Fruit fly (Drosophila melanogaster) whole organism, embryonic: Measurements from ENCODE around the gene nop5.
A peak's percentile ranks its signal among the peaks of the same experiment; 100 is the strongest.

Source experiments
- Abd-B ChIP-seq: fragments of 200-800 bp; sonication (Bioruptor generic); optimal IDR thresholded peaks from 2 replicates; lab custom pipeline; 2018; ENCODE audit warnings: missing biosample characterization, mild to moderate bottlenecking, missing genetic modification characterization, moderate library complexity
- Atf3 ChIP-seq: fragments of 200-800 bp; sonication (Bioruptor generic); optimal IDR thresholded peaks from 3 replicates; lab custom pipeline; 2016; ENCODE audit warnings: missing biosample characterization, missing genetic modification characterization
- Awh ChIP-seq: fragments of 200-800 bp; sonication (Bioruptor generic); IDR thresholded peaks from 2 replicates; pipeline ENCODE4, ENCODE4 v1.3.6; 2022; ENCODE audit warnings: missing biosample characterization, missing genetic modification characterization
- B-H1 ChIP-seq: fragments of 200-800 bp; sonication (Bioruptor generic); IDR thresholded peaks from 3 replicates; pipeline ENCODE4 v1.3.6; 2022; ENCODE audit warnings: missing biosample characterization, missing genetic modification characterization
- BEAF-32 ChIP-seq: fragments of 200-800 bp; sonication (Bioruptor generic); optimal IDR thresholded peaks from 3 replicates; lab custom pipeline; 2017; ENCODE audit warnings: missing biosample characterization, missing genetic modification characterization, mild to moderate bottlenecking, moderate library complexity, missing genetic modification reagents
- BtbVII ChIP-seq: fragments of 200-800 bp; sonication (Bioruptor generic); optimal IDR thresholded peaks from 3 replicates; lab custom pipeline; 2017; ENCODE audit warnings: missing biosample characterization, mild to moderate bottlenecking, missing genetic modification characterization
- CG10366 ChIP-seq: fragments of 200-800 bp; sonication (Bioruptor generic); IDR thresholded peaks from 2 replicates; pipeline ENCODE4 v1.3.6; 2022; ENCODE audit warnings: missing biosample characterization, missing genetic modification characterization
- CG10654 ChIP-seq: fragments of 200-800 bp; sonication (Bioruptor generic); optimal IDR thresholded peaks from 2 replicates; lab custom pipeline; 2016; ENCODE audit warnings: missing biosample characterization, missing genetic modification characterization
- CG10959 ChIP-seq: fragments of 200-800 bp; sonication (Bioruptor generic); IDR thresholded peaks from 2 replicates; pipeline ENCODE4 v1.3.6; 2022; ENCODE audit warnings: missing biosample characterization, missing genetic modification characterization
- CG11723 ChIP-seq: fragments of 200-800 bp; sonication (Bioruptor generic); optimal IDR thresholded peaks from 2 replicates; lab custom pipeline; 2017; ENCODE audit warnings: missing biosample characterization, mild to moderate bottlenecking, missing genetic modification characterization
- CG14441 ChIP-seq: fragments of 200-800 bp; sonication (Bioruptor generic); IDR thresholded peaks from 2 replicates; pipeline ENCODE4 v1.3.6; 2022; ENCODE audit warnings: missing biosample characterization, missing genetic modification characterization
- CG15269 ChIP-seq: fragments of 200-800 bp; sonication (Bioruptor generic); optimal IDR thresholded peaks from 2 replicates; lab custom pipeline; 2018; ENCODE audit warnings: missing biosample characterization, mild to moderate bottlenecking, missing genetic modification characterization, moderate library complexity
- CG1529 ChIP-seq: fragments of 200-800 bp; sonication (Bioruptor generic); optimal IDR thresholded peaks from 3 replicates; lab custom pipeline; 2018; ENCODE audit warnings: missing biosample characterization, missing genetic modification characterization
- CG1602 ChIP-seq: fragments of 200-800 bp; sonication (Bioruptor generic); optimal IDR thresholded peaks from 3 replicates; lab custom pipeline; 2016; ENCODE audit warnings: missing biosample characterization, missing genetic modification characterization
- CG17328 ChIP-seq: fragments of 200-800 bp; sonication (Bioruptor generic); IDR thresholded peaks from 2 replicates; pipeline ENCODE4 v1.3.6; 2022; ENCODE audit warnings: missing biosample characterization, missing genetic modification characterization
- CG17802 ChIP-seq: fragments of 200-800 bp; sonication (Bioruptor generic); optimal IDR thresholded peaks from 2 replicates; lab custom pipeline; 2018; ENCODE audit warnings: missing biosample characterization, mild to moderate bottlenecking, missing genetic modification characterization, moderate library complexity
- CG2202 ChIP-seq: fragments of 200-800 bp; sonication (Bioruptor generic); optimal IDR thresholded peaks from 2 replicates; lab custom pipeline; 2018; ENCODE audit warnings: missing biosample characterization, mild to moderate bottlenecking, missing genetic modification characterization
- CG2712 ChIP-seq: fragments of 200-800 bp; optimal IDR thresholded peaks from 3 replicates; lab custom pipeline; 2019; ENCODE audit warnings: missing biosample characterization, mild to moderate bottlenecking, missing genetic modification characterization, moderate library complexity
- CG30431 ChIP-seq: fragments of 200-800 bp; sonication (Bioruptor generic); optimal IDR thresholded peaks from 2 replicates; lab custom pipeline; 2017; ENCODE audit warnings: missing biosample characterization, missing genetic modification characterization
- CG31224 ChIP-seq: fragments of 200-800 bp; sonication (Bioruptor generic); IDR thresholded peaks from 2 replicates; pipeline ENCODE4 v1.3.6; 2022; ENCODE audit warnings: missing biosample characterization, missing genetic modification characterization
- CG31441 ChIP-seq: fragments of 200-800 bp; sonication (Bioruptor generic); IDR thresholded peaks from 2 replicates; pipeline ENCODE4 v1.3.6; 2022; ENCODE audit warnings: missing biosample characterization, missing genetic modification characterization
- CG43689 ChIP-seq: fragments of 200-800 bp; sonication (Bioruptor generic); IDR thresholded peaks from 2 replicates; pipeline ENCODE4 v1.3.6; 2022; ENCODE audit warnings: missing biosample characterization, missing genetic modification characterization
- CG5180 ChIP-seq: fragments of 200-800 bp; sonication (Bioruptor generic); optimal IDR thresholded peaks from 3 replicates; lab custom pipeline; 2017; ENCODE audit warnings: missing biosample characterization, missing genetic modification characterization, mild to moderate bottlenecking, moderate library complexity, missing genetic modification reagents
- CG8359 ChIP-seq: fragments of 200-800 bp; sonication (Bioruptor generic); optimal IDR thresholded peaks from 2 replicates; lab custom pipeline; 2017; ENCODE audit warnings: missing biosample characterization, mild to moderate bottlenecking, missing genetic modification characterization, borderline replicate concordance
- CTCF ChIP-seq: fragments of 200-800 bp; sonication (Bioruptor generic); optimal IDR thresholded peaks from 2 replicates; lab custom pipeline; 2017; ENCODE audit warnings: missing biosample characterization, mild to moderate bottlenecking, missing genetic modification characterization, moderate library complexity
- CrebB ChIP-seq: fragments of 200-800 bp; sonication (Bioruptor generic); optimal IDR thresholded peaks from 3 replicates; lab custom pipeline; 2018; ENCODE audit warnings: missing biosample characterization, mild to moderate bottlenecking, missing genetic modification characterization
- D ChIP-seq, 2 experiments: fragments of 200-800 bp in 1 of 2; fragments of >200 bp in 1 of 2; sonication (Bioruptor generic) in 1 of 2; optimal IDR thresholded peaks; 2 replicates in 1 of 2; 3 replicates in 1 of 2; lab custom pipeline; 2017; ENCODE audit warnings: mild to moderate bottlenecking in 1 of 2, missing biosample characterization in 1 of 2, missing genetic modification characterization in 1 of 2, missing genetic modification reagents in 1 of 2
- D19A ChIP-seq: fragments of 200-800 bp; optimal IDR thresholded peaks from 3 replicates; lab custom pipeline; 2019; ENCODE audit warnings: missing biosample characterization, mild to moderate bottlenecking, missing genetic modification characterization, moderate library complexity
- Dfd ChIP-seq, 2 experiments: fragments of >200 bp; optimal IDR thresholded peaks; 2 replicates each; lab custom pipeline; 2017; ENCODE audit warnings: missing biosample characterization in 2 of 2, missing genetic modification characterization in 2 of 2
- HHEX ChIP-seq: fragments of 200-800 bp; sonication (Bioruptor generic); optimal IDR thresholded peaks from 3 replicates; lab custom pipeline; 2017; ENCODE audit warnings: missing biosample characterization, mild to moderate bottlenecking, missing genetic modification characterization, missing genetic modification reagents
- Max ChIP-seq: fragments of 200-800 bp; sonication (Bioruptor generic); optimal IDR thresholded peaks from 2 replicates; lab custom pipeline; 2016; ENCODE audit warnings: missing biosample characterization, mild to moderate bottlenecking, missing genetic modification characterization
- Mrtf ChIP-seq: fragments of 200-800 bp; sonication (Bioruptor generic); IDR thresholded peaks from 3 replicates; pipeline ENCODE4 v1.3.6; 2022; ENCODE audit warnings: missing biosample characterization, missing genetic modification characterization
- Opbp ChIP-seq: fragments of 200-800 bp; sonication (Bioruptor generic); IDR thresholded peaks from 3 replicates; pipeline ENCODE4 v1.3.6; 2022; ENCODE audit warnings: missing biosample characterization, missing genetic modification characterization; ENCODE audit not compliant: partially characterized antibody
- Side ChIP-seq: fragments of 200-800 bp; sonication (Bioruptor generic); optimal IDR thresholded peaks from 2 replicates; lab custom pipeline; 2016; ENCODE audit warnings: missing biosample characterization, missing genetic modification characterization
- Sox102F ChIP-seq: fragments of 200-800 bp; sonication (Bioruptor generic); optimal IDR thresholded peaks from 2 replicates; lab custom pipeline; 2018; ENCODE audit warnings: missing biosample characterization, mild to moderate bottlenecking, missing genetic modification characterization, moderate library complexity
- Ssrp ChIP-seq: fragments of 200-800 bp; sonication (Bioruptor generic); optimal IDR thresholded peaks from 2 replicates; lab custom pipeline; 2018; ENCODE audit warnings: missing biosample characterization, mild to moderate bottlenecking, missing genetic modification characterization, moderate library complexity
- Stat92E ChIP-seq, 3 experiments: fragments of >200 bp in 2 of 3; fragments of 200-800 bp in 1 of 3; sonication (Bioruptor generic) in 1 of 3; optimal IDR thresholded peaks; 2 replicates each; lab custom pipeline; 2017 to 2019; ENCODE audit warnings: missing biosample characterization in 3 of 3, missing genetic modification characterization in 3 of 3, mild to moderate bottlenecking in 1 of 3, moderate library complexity in 1 of 3
- ash1 ChIP-seq: fragments of 200-800 bp; sonication (Bioruptor generic); optimal IDR thresholded peaks from 2 replicates; lab custom pipeline; 2018; ENCODE audit warnings: missing biosample characterization, mild to moderate bottlenecking, missing genetic modification characterization
- br ChIP-seq: fragments of >200 bp; optimal IDR thresholded peaks from 2 replicates; lab custom pipeline; 2017
- crc ChIP-seq: fragments of 200-800 bp; sonication (Bioruptor generic); optimal IDR thresholded peaks from 2 replicates; lab custom pipeline; 2016; ENCODE audit warnings: missing biosample characterization, missing genetic modification characterization
- fd3F ChIP-seq: fragments of 200-800 bp; sonication (Bioruptor generic); optimal IDR thresholded peaks from 2 replicates; lab custom pipeline; 2018; ENCODE audit warnings: missing biosample characterization, mild to moderate bottlenecking, missing genetic modification characterization, moderate library complexity
- fd96Cb ChIP-seq: fragments of 200-800 bp; sonication (Bioruptor generic); optimal IDR thresholded peaks from 2 replicates; lab custom pipeline; 2018; ENCODE audit warnings: missing biosample characterization, mild to moderate bottlenecking, missing genetic modification characterization, moderate library complexity
- gro ChIP-seq: fragments of 200-800 bp; sonication (Bioruptor generic); optimal IDR thresholded peaks from 2 replicates; lab custom pipeline; 2016; ENCODE audit warnings: missing biosample characterization, missing genetic modification characterization
- hkb ChIP-seq, 2 experiments: fragments of 200-800 bp in 1 of 2; fragments of >200 bp in 1 of 2; sonication (Bioruptor generic) in 1 of 2; IDR thresholded peaks in 1 of 2; optimal IDR thresholded peaks in 1 of 2; 2 replicates each; pipeline versions ENCODE4 v1.3.6 to Lab custom; 2017 to 2022; ENCODE audit warnings: missing biosample characterization in 1 of 2, missing genetic modification characterization in 1 of 2
- lab ChIP-seq: fragments of 200-800 bp; sonication (Bioruptor generic); optimal IDR thresholded peaks from 3 replicates; lab custom pipeline; 2017; ENCODE audit warnings: missing biosample characterization, missing genetic modification characterization, mild to moderate bottlenecking, moderate library complexity, missing genetic modification reagents
- nau ChIP-seq: fragments of 200-800 bp; sonication (Bioruptor generic); optimal IDR thresholded peaks from 3 replicates; lab custom pipeline; 2017; ENCODE audit warnings: missing biosample characterization, mild to moderate bottlenecking, missing genetic modification characterization, missing genetic modification reagents
- oc ChIP-seq: fragments of 200-800 bp; sonication (Bioruptor generic); optimal IDR thresholded peaks from 2 replicates; lab custom pipeline; 2018; ENCODE audit warnings: missing biosample characterization, mild to moderate bottlenecking, missing genetic modification characterization, moderate library complexity
- run ChIP-seq: fragments of 200-800 bp; sonication (Bioruptor generic); optimal IDR thresholded peaks from 3 replicates; lab custom pipeline; 2018; ENCODE audit warnings: missing biosample characterization, mild to moderate bottlenecking, missing genetic modification characterization
- seq ChIP-seq: fragments of 200-800 bp; sonication (Bioruptor generic); IDR thresholded peaks from 2 replicates; pipeline ENCODE4 v1.3.6; 2022; ENCODE audit warnings: missing biosample characterization, missing genetic modification characterization
- so ChIP-seq: fragments of 200-800 bp; sonication (Bioruptor generic); IDR thresholded peaks from 3 replicates; pipeline ENCODE4 v1.3.6; 2022; ENCODE audit warnings: missing biosample characterization, missing genetic modification characterization

Gene nop5

dm6 chr2L:6968013-6968517, 49.5 kb upstream of the nop5 start (continued):
- TF ChIP-seq fd96Cb (peak; percentile 5), crc (GFP tag; lab: Kevin White, UChicago) (peak; percentile 28), so (0 out of 3 replicates have a peak, but pooled peaks have one; percentile 37), CG8359 (no peak), Opbp (peak; percentile 76), HHEX (GFP tag; lab: Kevin White, UChicago) (peak; percentile 65), CG14441 (GFP tag; lab: Robert Waterston, UW) (peak; percentile 48; the same call in 1 of the 2 replicates), CTCF (peak; percentile 89), CG1529 (GFP tag; lab: Kevin White, UChicago) (no peak), hkb (optimal IDR thresholded peaks at IDR 0.05; lab: Kevin White, UChicago) (no peak), hkb (GFP tag; IDR thresholded peaks at IDR 0.05; lab: Robert Waterston, UW) (peak; percentile 73), Mrtf (GFP tag; lab: Robert Waterston, UW) (no peak; the same call in 2 of the 3 replicates), Dfd (GFP tag; optimal IDR thresholded peaks at IDR 0.05; lab: Kevin White, UChicago) (no peak), CG15269 (peak; percentile 41), D19A (peak; percentile 32), BEAF-32 (GFP tag; lab: Kevin White, UChicago) (no peak), lab (no peak), Stat92E (GFP tag; optimal IDR thresholded peaks at IDR 0.05; lab: Kevin White, UChicago) (no peak), CG2712 (tag; lab: Kevin White, UChicago) (peak; percentile 40), CG5180 (GFP tag; lab: Kevin White, UChicago) (no peak), CG30431 (GFP tag; lab: Kevin White, UChicago) (no peak), Abd-B (GFP tag; lab: Kevin White, UChicago) (no peak), Ssrp (tag; lab: Kevin White, UChicago) (no peak), Atf3 (GFP tag; lab: Kevin White, UChicago) (peak; percentile 23), Awh (GFP tag; lab: Robert Waterston, UW) (no peak), B-H1 (no peak; the same call in 2 of the 3 replicates), CG31441 (no peak; the same call in 1 of the 2 replicates), br (no peak), oc (peak; percentile 19), CG1602 (GFP tag; lab: Kevin White, UChicago) (no peak), CG17328 (GFP tag; lab: Robert Waterston, UW) (peak; percentile 51), CG10366 (GFP tag; lab: Robert Waterston, UW) (no peak), CG10654 (GFP tag; lab: Kevin White, UChicago) (peak; percentile 36), nau (GFP tag; lab: Kevin White, UChicago) (no peak), CrebB (peak; percentile 31), Max (GFP tag; lab: Kevin White, UChicago) (no peak), D (optimal IDR thresholded peaks at IDR 0.05; lab: Kevin White, UChicago) (no peak), D (GFP tag; optimal IDR thresholded peaks at IDR 0.05; lab: Kevin White, UChicago) (no peak), CG11723 (GFP tag; lab: Kevin White, UChicago) (no peak), seq (GFP tag; lab: Robert Waterston, UW) (peak; percentile 16; the same call in 1 of the 2 replicates), fd3F (GFP tag; lab: Kevin White, UChicago) (no peak), run (tag; lab: Kevin White, UChicago) (no peak), BtbVII (GFP tag; lab: Kevin White, UChicago) (peak; percentile 24), CG2202 (no peak), CG43689 (GFP tag; lab: Robert Waterston, UW) (no peak), CG10959 (GFP tag; lab: Robert Waterston, UW) (no peak), ash1 (no peak), gro (GFP tag; lab: Kevin White, UChicago) (peak; percentile 73), CG31224 (GFP tag; lab: Robert Waterston, UW) (0 out of 2 replicates have a peak, but pooled peaks have one; percentile 6), CG17802 (tag; lab: Kevin White, UChicago) (no peak), Side (GFP tag; lab: Kevin White, UChicago) (peak; percentile 37), Sox102F (no peak)
